Worm (Caenorhabditis elegans): Measurements from ENCODE around the gene nhr-59.

ce11 chrV:2278052-2278451 lies at the start of gene nhr-59:
- TF ChIP-seq eor-1 (tag; optimal IDR thresholded peaks at IDR 0.05), result no peak
- no peak for TF ChIP-seq nhr-25 (tag; optimal IDR thresholded peaks at IDR 0.05)
- no peak for TF ChIP-seq nhr-23 (tag; optimal IDR thresholded peaks at IDR 0.05)
- no peak for TF ChIP-seq unc-39 (tag; optimal IDR thresholded peaks at IDR 0.05)

All from whole organism, L3 larva.